Worm (Caenorhabditis elegans): Measurements from ENCODE around the gene rev-1.

Gene rev-1

ce11 chrII:7891869-7892615 is 8.4 kb upstream of the rev-1 start (continued):
- TF ChIP-seq jun-1 (tag; optimal IDR thresholded peaks at IDR 0.05) (no peak), lin-1 (GFP tag; IDR thresholded peaks at IDR 0.05) (no peak), mep-1 (tag; optimal IDR thresholded peaks at IDR 0.05) (peak; percentile 2), spr-3 (GFP tag; optimal IDR thresholded peaks at IDR 0.05) (no peak), sdz-12 (GFP tag; optimal IDR thresholded peaks at IDR 0.05) (no peak), lin-38 (GFP tag; IDR thresholded peaks at IDR 0.05) (no peak), nhr-102 (tag; optimal IDR thresholded peaks at IDR 0.05) (no peak), zip-11 (GFP tag; IDR thresholded peaks at IDR 0.05) (no peak), tra-1 (GFP tag; IDR thresholded peaks at IDR 0.05) (no peak), snpc-4 (tag; optimal IDR thresholded peaks at IDR 0.05) (no peak), nhr-41 (GFP tag; IDR thresholded peaks at IDR 0.05) (peak; percentile 80; the same call in 1 of the 2 replicates), duxl-1 (tag; optimal IDR thresholded peaks at IDR 0.05; ENCODE audit: poor library complexity) (no peak), F10B5.3 (tag; optimal IDR thresholded peaks at IDR 0.05) (no peak), nhr-10 (tag; optimal IDR thresholded peaks at IDR 0.05) (no peak), unc-62 (GFP tag; optimal IDR thresholded peaks at IDR 0.05 in 1 of 2) (peak in 1 of 2 experiments; percentile 24), unc-62 (tag; optimal IDR thresholded peaks at IDR 0.05) (no peak), hlh-11 (tag; optimal IDR thresholded peaks at IDR 0.05) (peak; percentile 28), skn-1 (tag; optimal IDR thresholded peaks at IDR 0.05) (no peak), ceh-82 (tag; optimal IDR thresholded peaks at IDR 0.05) (no peak), hmg-1.1 (GFP tag; IDR thresholded peaks at IDR 0.05) (peak; percentile 70), tag-97 (GFP tag; IDR thresholded peaks at IDR 0.05) (no peak), gei-8 (GFP tag; optimal IDR thresholded peaks at IDR 0.05) (no peak), lim-7 (GFP tag; IDR thresholded peaks at IDR 0.05) (no peak), ama-1 (optimal IDR thresholded peaks at IDR 0.05) (no peak), attf-4 (tag; optimal IDR thresholded peaks at IDR 0.05) (no peak), unc-39 (tag; optimal IDR thresholded peaks at IDR 0.05) (no peak), hif-1 (tag; optimal IDR thresholded peaks at IDR 0.05) (no peak), ceh-28 (tag; optimal IDR thresholded peaks at IDR 0.05) (no peak), nhr-11 (tag; optimal IDR thresholded peaks at IDR 0.05) (no peak), lin-15B (tag; optimal IDR thresholded peaks at IDR 0.05) (no peak), spr-1 (tag; optimal IDR thresholded peaks at IDR 0.05) (no peak), ZK337.2 (GFP tag; IDR thresholded peaks at IDR 0.05) (no peak), ctbp-1 (GFP tag; IDR thresholded peaks at IDR 0.05) (0 out of 2 replicates have a peak, but pooled peaks have one; percentile 40), ceh-44 (GFP tag; IDR thresholded peaks at IDR 0.05) (no peak), zip-2 (tag; optimal IDR thresholded peaks at IDR 0.05) (no peak), vab-7 (GFP tag; IDR thresholded peaks at IDR 0.05) (no peak), lir-3 (tag; optimal IDR thresholded peaks at IDR 0.05) (no peak), egl-27 (tag; optimal IDR thresholded peaks at IDR 0.05) (no peak), nhr-111 (GFP tag; optimal IDR thresholded peaks at IDR 0.05) (no peak), aly-2 (tag; optimal IDR thresholded peaks at IDR 0.05) (no peak), daf-8 (GFP tag; IDR thresholded peaks at IDR 0.05) (no peak), ceh-20 (GFP tag; IDR thresholded peaks at IDR 0.05) (no peak), F37D6.2 (tag; optimal IDR thresholded peaks at IDR 0.05) (peak; percentile 55), T26A8.4 (GFP tag; IDR thresholded peaks at IDR 0.05) (no peak; the same call in 1 of the 2 replicates), lin-29 (GFP tag; IDR thresholded peaks at IDR 0.05) (no peak), lsy-2 (tag; optimal IDR thresholded peaks at IDR 0.05) (peak; percentile 27 to 57), hlh-30 (tag; optimal IDR thresholded peaks at IDR 0.05; ENCODE audit: insufficient read depth) (peak; percentile 51), dve-1 (tag; optimal IDR thresholded peaks at IDR 0.05; ENCODE audit: insufficient read depth) (peak; percentile 63), snpc-1.2 (GFP tag; IDR thresholded peaks at IDR 0.05) (no peak), dmd-9 (GFP tag; IDR thresholded peaks at IDR 0.05) (no peak), dmd-8 (GFP tag; IDR thresholded peaks at IDR 0.05) (no peak)

Measured in whole organism, L4 larva.